Fruit fly (Drosophila melanogaster) whole organism, prepupa: Measurements from ENCODE around the gene CG10428.

Experiments used
- Blimp-1 ChIP-seq: fragments of 200-800 bp; sonication (Bioruptor generic); optimal IDR thresholded peaks from 3 replicates; lab custom pipeline; 2017; ENCODE audit warnings: missing biosample characterization, missing genetic modification characterization, mild to moderate bottlenecking, moderate library complexity, missing genetic modification reagents
- CG10631 ChIP-seq: fragments of 200-800 bp; sonication (Bioruptor generic); optimal IDR thresholded peaks from 2 replicates; lab custom pipeline; 2016; ENCODE audit warnings: missing biosample characterization, missing genetic modification characterization
- CG10669 ChIP-seq: fragments of 200-800 bp; sonication (Bioruptor generic); optimal IDR thresholded peaks from 3 replicates; lab custom pipeline; 2018; ENCODE audit warnings: missing biosample characterization, mild to moderate bottlenecking, missing genetic modification characterization, moderate library complexity
- CG11762 ChIP-seq: fragments of 200-800 bp; sonication (Bioruptor generic); optimal IDR thresholded peaks from 3 replicates; lab custom pipeline; 2016; ENCODE audit warnings: missing biosample characterization, missing genetic modification characterization; ENCODE audit not compliant: insufficient read depth
- CG1621 ChIP-seq: fragments of 200-800 bp; sonication (Bioruptor generic); optimal IDR thresholded peaks from 3 replicates; lab custom pipeline; 2018; ENCODE audit warnings: missing biosample characterization, mild to moderate bottlenecking, missing genetic modification characterization
- CG16779 ChIP-seq: fragments of 200-800 bp; sonication (Bioruptor generic); optimal IDR thresholded peaks from 3 replicates; lab custom pipeline; 2017; ENCODE audit warnings: missing biosample characterization, mild to moderate bottlenecking, missing genetic modification characterization
- CG3032 ChIP-seq: fragments of 200-800 bp; optimal IDR thresholded peaks from 2 replicates; lab custom pipeline; 2019; ENCODE audit warnings: missing biosample characterization, mild to moderate bottlenecking, missing genetic modification characterization, moderate library complexity
- CG31627 ChIP-seq: fragments of 200-800 bp; sonication (Bioruptor generic); optimal IDR thresholded peaks from 3 replicates; lab custom pipeline; 2016; ENCODE audit warnings: missing biosample characterization, missing genetic modification characterization
- CG34406 ChIP-seq: fragments of 200-800 bp; sonication (Bioruptor generic); optimal IDR thresholded peaks from 3 replicates; lab custom pipeline; 2016; ENCODE audit warnings: missing biosample characterization, missing genetic modification characterization
- CG3919 ChIP-seq: fragments of 200-800 bp; sonication (Bioruptor generic); optimal IDR thresholded peaks from 3 replicates; lab custom pipeline; 2016; ENCODE audit warnings: missing biosample characterization, missing genetic modification characterization
- CG6163 ChIP-seq: fragments of 200-800 bp; sonication (Bioruptor generic); IDR thresholded peaks from 3 replicates; pipeline ENCODE4 v1.3.6; 2022; ENCODE audit warnings: missing biosample characterization, missing genetic modification characterization
- CG6792 ChIP-seq: fragments of 200-800 bp; sonication (Bioruptor generic); optimal IDR thresholded peaks from 3 replicates; lab custom pipeline; 2016; ENCODE audit warnings: missing biosample characterization, missing genetic modification characterization
- CG7368 ChIP-seq: fragments of 200-800 bp; sonication (Bioruptor generic); optimal IDR thresholded peaks from 3 replicates; lab custom pipeline; 2016; ENCODE audit warnings: missing biosample characterization, missing genetic modification characterization
- CG8319 ChIP-seq: fragments of 200-800 bp; sonication (Bioruptor generic); optimal IDR thresholded peaks from 3 replicates; lab custom pipeline; 2016; ENCODE audit warnings: missing biosample characterization, missing genetic modification characterization
- CG8632 ChIP-seq: fragments of 200-800 bp; sonication (Bioruptor generic); optimal IDR thresholded peaks from 3 replicates; lab custom pipeline; 2016; ENCODE audit warnings: missing biosample characterization, missing genetic modification characterization
- Eip75B ChIP-seq: fragments of 200-800 bp; sonication (Bioruptor generic); optimal IDR thresholded peaks from 3 replicates; lab custom pipeline; 2016; ENCODE audit warnings: missing biosample characterization, missing genetic modification characterization
- Eip78C ChIP-seq: fragments of 200-800 bp; sonication (Bioruptor generic); peaks from one replicate; lab custom pipeline; 2016; ENCODE audit warnings: missing biosample characterization, missing genetic modification characterization
- Gug ChIP-seq: fragments of 200-800 bp; sonication (Bioruptor generic); IDR thresholded peaks from 2 replicates; pipeline ENCODE4 v1.3.6; 2022; ENCODE audit warnings: missing biosample characterization, missing genetic modification characterization
- Hr39 ChIP-seq: fragments of 200-800 bp; sonication (Bioruptor generic); optimal IDR thresholded peaks from 2 replicates; lab custom pipeline; 2016; ENCODE audit warnings: missing biosample characterization, missing genetic modification characterization
- Hr4 ChIP-seq: fragments of 200-800 bp; sonication (Bioruptor generic); optimal IDR thresholded peaks from 3 replicates; lab custom pipeline; 2016; ENCODE audit warnings: missing biosample characterization, missing genetic modification characterization
- OdsH ChIP-seq: fragments of 200-800 bp; sonication (Bioruptor generic); optimal IDR thresholded peaks from 3 replicates; lab custom pipeline; 2016; ENCODE audit warnings: missing biosample characterization, missing genetic modification characterization
- Sox15 ChIP-seq: fragments of 200-800 bp; sonication (Bioruptor generic); optimal IDR thresholded peaks from 3 replicates; lab custom pipeline; 2016; ENCODE audit warnings: missing biosample characterization, missing genetic modification characterization
- achi ChIP-seq: fragments of 200-800 bp; sonication (Bioruptor generic); optimal IDR thresholded peaks from 3 replicates; lab custom pipeline; 2016; ENCODE audit warnings: missing biosample characterization, missing genetic modification characterization
- acj6 ChIP-seq: fragments of 200-800 bp; sonication (Bioruptor generic); optimal IDR thresholded peaks from 3 replicates; lab custom pipeline; 2016; ENCODE audit warnings: missing biosample characterization, missing genetic modification characterization
- dsx ChIP-seq: fragments of 200-800 bp; optimal IDR thresholded peaks from 3 replicates; lab custom pipeline; 2019; ENCODE audit warnings: missing biosample characterization, mild to moderate bottlenecking, missing genetic modification characterization, moderate library complexity; ENCODE audit not compliant: poor library complexity, severe bottlenecking
- eg ChIP-seq: fragments of 200-800 bp; sonication (Bioruptor generic); IDR thresholded peaks from 3 replicates; pipeline ENCODE4 v1.3.6; 2022; ENCODE audit warnings: missing biosample characterization, missing genetic modification characterization
- fd59A ChIP-seq: fragments of 200-800 bp; sonication (Bioruptor generic); optimal IDR thresholded peaks from 2 replicates; lab custom pipeline; 2017; ENCODE audit warnings: missing biosample characterization, mild to moderate bottlenecking, missing genetic modification characterization, missing genetic modification reagents
- fd85E ChIP-seq: fragments of 200-800 bp; sonication (Bioruptor generic); optimal IDR thresholded peaks from 3 replicates; lab custom pipeline; 2016; ENCODE audit warnings: missing biosample characterization, missing genetic modification characterization
- fkh ChIP-seq: fragments of 200-800 bp; sonication (Bioruptor generic); optimal IDR thresholded peaks from 3 replicates; lab custom pipeline; 2017; ENCODE audit warnings: missing biosample characterization, mild to moderate bottlenecking, missing genetic modification characterization, moderate library complexity
- pdm3 ChIP-seq: fragments of 200-800 bp; sonication (Bioruptor generic); optimal IDR thresholded peaks from 3 replicates; lab custom pipeline; 2016; ENCODE audit warnings: missing biosample characterization, missing genetic modification characterization
- spab ChIP-seq: fragments of 200-800 bp; sonication (Bioruptor generic); optimal IDR thresholded peaks from 2 replicates; lab custom pipeline; 2017; ENCODE audit warnings: missing biosample characterization, mild to moderate bottlenecking, missing genetic modification characterization, missing genetic modification reagents
- svp ChIP-seq: fragments of 200-800 bp; sonication (Bioruptor generic); peaks from one replicate; lab custom pipeline; 2016; ENCODE audit warnings: missing biosample characterization, missing genetic modification characterization
- topi ChIP-seq: fragments of 200-800 bp; sonication (Bioruptor generic); optimal IDR thresholded peaks from 3 replicates; lab custom pipeline; 2016; ENCODE audit warnings: missing biosample characterization, missing genetic modification characterization
- vri ChIP-seq: fragments of 200-800 bp; sonication (Bioruptor generic); optimal IDR thresholded peaks from 3 replicates; lab custom pipeline; 2016; ENCODE audit warnings: missing biosample characterization, mild to moderate bottlenecking, missing genetic modification characterization

CG10428 gene

DNA sequence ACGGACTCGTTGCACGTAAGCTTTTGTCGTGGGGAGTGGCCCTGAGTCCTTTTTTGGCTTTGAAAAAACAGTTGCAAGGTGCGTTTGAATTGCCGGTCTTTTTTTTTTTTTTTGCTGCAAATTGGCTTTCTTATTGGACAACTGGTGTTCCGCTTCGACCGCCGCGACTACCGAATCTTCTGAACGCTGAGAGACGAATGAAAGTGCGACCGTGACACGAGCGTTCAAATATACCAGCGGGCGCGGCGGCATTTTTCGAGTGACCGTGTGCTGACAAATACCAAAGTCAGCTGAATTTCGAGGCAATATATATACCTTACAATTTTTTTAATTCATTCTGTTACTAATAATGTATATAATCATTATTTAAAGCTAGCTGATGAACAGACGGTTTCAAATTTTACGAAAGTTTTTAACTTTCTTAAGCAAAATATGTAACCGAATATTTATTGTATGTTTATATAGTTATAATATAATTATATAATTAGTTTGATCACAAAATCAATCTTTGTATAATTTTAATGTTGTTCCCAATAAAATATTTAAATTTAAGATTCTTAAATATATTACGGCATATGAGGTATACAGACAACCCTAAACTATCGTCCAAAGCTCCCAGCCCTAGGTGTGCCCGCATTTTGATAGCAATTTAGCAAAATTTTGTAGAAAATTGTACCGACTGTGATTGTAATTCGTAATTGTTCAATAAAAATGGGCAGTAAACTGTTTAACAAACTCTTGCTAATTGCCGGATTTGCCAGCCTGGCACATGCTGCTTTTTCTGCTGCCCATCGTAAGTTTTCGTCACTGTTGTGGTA is 38.6 kb downstream of the CG10428 start, which contains the start of the genes Swip-1 and EMC5 (continued):
- peak; percentile 71 for TF ChIP-seq CG10631 (GFP tag; lab: Kevin White, UChicago)
- no peak for TF ChIP-seq fkh (GFP tag; lab: Kevin White, UChicago)
- peak; percentile 61; the same call in 2 of the 3 replicates for TF ChIP-seq CG6163 (GFP tag; lab: Robert Waterston, UW)
- TF ChIP-seq CG10669, result peak; percentile 9
- peak; percentile 26 for TF ChIP-seq CG31627
- peak; percentile 48 for TF ChIP-seq CG34406 (GFP tag; lab: Kevin White, UChicago)
- peak; percentile 36 for TF ChIP-seq OdsH (GFP tag; lab: Kevin White, UChicago)
- no peak for TF ChIP-seq Gug (GFP tag; lab: Robert Waterston, UW)

dm6 chr2L:18990133-18990532 is 41.4 kb downstream of the CG10428 start, which contains the start of gene CG15170:
TSS of gene CG15170 (minus strand) at chr2L:18990233.
- TF ChIP-seq OdsH (GFP tag; lab: Kevin White, UChicago) (no peak), Eip75B (GFP tag; lab: Kevin White, UChicago) (no peak), CG3032 (tag; lab: Kevin White, UChicago) (no peak), fd59A (GFP tag; lab: Kevin White, UChicago) (no peak), CG1621 (tag; lab: Kevin White, UChicago) (no peak), topi (no peak), eg (GFP tag; lab: Robert Waterston, UW) (no peak), fd85E (GFP tag; lab: Kevin White, UChicago) (no peak), CG8319 (GFP tag; lab: Kevin White, UChicago) (no peak), acj6 (GFP tag; lab: Kevin White, UChicago) (no peak), Blimp-1 (GFP tag; lab: Kevin White, UChicago) (no peak), CG16779 (tag; lab: Kevin White, UChicago) (no peak), CG6163 (GFP tag; lab: Robert Waterston, UW) (no peak), dsx (GFP tag; lab: Kevin White, UChicago) (no peak)

- TF ChIP-seq CG6792 (no peak), svp (GFP tag; lab: Kevin White, UChicago) (no peak), CG10631 (GFP tag; lab: Kevin White, UChicago) (no peak), pdm3 (GFP tag; lab: Kevin White, UChicago) (no peak), achi (GFP tag; lab: Kevin White, UChicago) (no peak), Eip78C (no peak), CG8632 (GFP tag; lab: Kevin White, UChicago) (no peak), vri (GFP tag; lab: Kevin White, UChicago) (no peak), Hr39 (GFP tag; lab: Kevin White, UChicago) (no peak), fd59A (GFP tag; lab: Kevin White, UChicago) (no peak), Hr4 (GFP tag; lab: Kevin White, UChicago) (no peak), CG11762 (GFP tag; lab: Kevin White, UChicago) (no peak), CG7368 (no peak), Gug (GFP tag; lab: Robert Waterston, UW) (no peak)
These were observed 42.0 kb downstream of the CG10428 start, which contains the start of gene CG15169 for dm6 chr2L:18990720-18991119. TSS of gene CG15169 (plus strand) at chr2L:18991020.

DNA sequence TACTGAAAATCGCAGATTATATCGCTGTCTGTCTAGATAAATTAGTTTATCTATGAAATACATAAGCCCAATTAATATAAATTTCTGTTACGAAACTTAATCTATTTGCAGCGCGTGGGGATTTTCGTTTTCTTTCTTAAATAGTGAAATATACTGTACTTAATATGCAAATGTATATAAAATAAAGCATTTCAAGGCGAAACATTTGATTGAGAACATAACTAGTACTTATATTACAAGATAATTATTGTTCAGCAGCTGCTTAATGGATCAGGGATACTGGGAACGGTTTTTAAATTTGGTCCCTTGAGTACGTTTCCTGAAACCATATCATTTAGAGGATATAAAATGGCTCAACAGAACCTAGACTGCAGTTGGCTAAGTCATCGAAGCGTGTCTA is 43.5 kb downstream of the CG10428 start, which contains the start of gene CG46465:
TSS of gene CG46465 (plus strand) at position 301 of the 400 bp plus-strand sequence.
- no peak for TF ChIP-seq Eip75B (GFP tag; lab: Kevin White, UChicago)
- TF ChIP-seq Hr4 (GFP tag; lab: Kevin White, UChicago), result no peak
- no peak for TF ChIP-seq Blimp-1 (GFP tag; lab: Kevin White, UChicago)
- TF ChIP-seq acj6 (GFP tag; lab: Kevin White, UChicago), result no peak
- no peak for TF ChIP-seq Sox15 (GFP tag; lab: Kevin White, UChicago)
- no peak for TF ChIP-seq Gug (GFP tag; lab: Robert Waterston, UW)
- TF ChIP-seq CG34406 (GFP tag; lab: Kevin White, UChicago), result no peak
- no peak for TF ChIP-seq dsx (GFP tag; lab: Kevin White, UChicago)
- TF ChIP-seq spab (GFP tag; lab: Kevin White, UChicago), result no peak
- no peak for TF ChIP-seq CG3919
- TF ChIP-seq, all 60 proteins: peak for 0
